Fruit fly (Drosophila melanogaster) whole organism, wandering third instar larva: ENCODE results near the gene CG31780.

Experiments used
- Abd-B ChIP-seq: fragments of >200 bp; optimal IDR thresholded peaks from 2 replicates; lab custom pipeline; 2017; ENCODE audit warnings: missing biosample characterization, missing genetic modification characterization
- CG32264 ChIP-seq: fragments of 200-800 bp; sonication (Bioruptor generic); optimal IDR thresholded peaks from 2 replicates; lab custom pipeline; 2016; ENCODE audit warnings: missing biosample characterization, missing genetic modification characterization
- CG9705 ChIP-seq: fragments of 200-800 bp; sonication (Bioruptor generic); optimal IDR thresholded peaks from 2 replicates; lab custom pipeline; 2018; ENCODE audit warnings: missing biosample characterization, mild to moderate bottlenecking, missing genetic modification characterization
- CrebA ChIP-seq: fragments of 200-800 bp; sonication (Bioruptor generic); optimal IDR thresholded peaks from 2 replicates; lab custom pipeline; 2016; ENCODE audit warnings: missing biosample characterization, mild to moderate bottlenecking, missing genetic modification characterization, borderline replicate concordance
- Dfd ChIP-seq: fragments of >200 bp; optimal IDR thresholded peaks from 2 replicates; lab custom pipeline; 2017; ENCODE audit warnings: missing biosample characterization, missing genetic modification characterization
- Dif ChIP-seq: fragments of 200-275, 200-300 bp; sonication (Bioruptor generic); optimal IDR thresholded peaks from 2 replicates; lab custom pipeline; 2018; ENCODE audit warnings: missing biosample characterization, missing genetic modification characterization; ENCODE audit not compliant: partially characterized antibody
- GATAd ChIP-seq: sonication (Bioruptor generic); optimal IDR thresholded peaks from 2 replicates; lab custom pipeline; 2016; ENCODE audit warnings: missing biosample characterization, missing genetic modification characterization
- HLH106 ChIP-seq: fragments of 200-800 bp; optimal IDR thresholded peaks from 3 replicates; lab custom pipeline; 2019; ENCODE audit warnings: missing biosample characterization, mild to moderate bottlenecking, missing genetic modification characterization, moderate library complexity
- Hnf4 ChIP-seq: fragments of 200-800 bp; sonication (Bioruptor generic); optimal IDR thresholded peaks from 2 replicates; lab custom pipeline; 2016; ENCODE audit warnings: missing biosample characterization, mild to moderate bottlenecking, missing genetic modification characterization
- Hr78 ChIP-seq: fragments of >200 bp; optimal IDR thresholded peaks from 2 replicates; lab custom pipeline; 2017; ENCODE audit warnings: missing biosample characterization, missing genetic modification characterization
- Hr83 ChIP-seq: fragments of 200-300 bp; sonication (Bioruptor generic); optimal IDR thresholded peaks from 2 replicates; lab custom pipeline; 2016; ENCODE audit warnings: missing biosample characterization, mild to moderate bottlenecking, missing genetic modification characterization, moderate library complexity; ENCODE audit not compliant: poor library complexity, severe bottlenecking
- Jra ChIP-seq: sonication (Bioruptor generic); optimal IDR thresholded peaks from 2 replicates; lab custom pipeline; 2016; ENCODE audit warnings: missing biosample characterization, missing genetic modification characterization
- Mio ChIP-seq: sonication (Bioruptor generic); optimal IDR thresholded peaks from 2 replicates; lab custom pipeline; 2016; ENCODE audit warnings: missing biosample characterization, missing genetic modification characterization
- Myc ChIP-seq: fragments of >200 bp; optimal IDR thresholded peaks from 2 replicates; lab custom pipeline; 2017
- N ChIP-seq: fragments of >200 bp; optimal IDR thresholded peaks from 2 replicates; lab custom pipeline; 2018; ENCODE audit warnings: missing biosample characterization, missing external identifiers, missing genetic modification characterization
- OdsH ChIP-seq: fragments of 200-800 bp; sonication (Bioruptor generic); optimal IDR thresholded peaks from 2 replicates; lab custom pipeline; 2016; ENCODE audit warnings: missing biosample characterization, mild to moderate bottlenecking, missing genetic modification characterization
- Rel ChIP-seq, 2 experiments: fragments of 200-800 bp; sonication (Bioruptor generic) in 1 of 2; optimal IDR thresholded peaks; 2 replicates in 1 of 2; 3 replicates in 1 of 2; lab custom pipeline; 2016 to 2019; ENCODE audit warnings: mild to moderate bottlenecking in 2 of 2, missing biosample characterization in 2 of 2, missing genetic modification characterization in 2 of 2, moderate library complexity in 1 of 2
- Sp1 ChIP-seq: fragments of 200-800 bp; sonication (Bioruptor generic); optimal IDR thresholded peaks from 3 replicates; lab custom pipeline; 2019; ENCODE audit warnings: missing biosample characterization, mild to moderate bottlenecking, missing genetic modification characterization, moderate library complexity
- Vsx2 ChIP-seq: fragments of 200-300, 225-300 bp; sonication (Bioruptor generic); optimal IDR thresholded peaks from 2 replicates; lab custom pipeline; 2018; ENCODE audit warnings: missing biosample characterization, missing genetic modification characterization; ENCODE audit not compliant: partially characterized antibody
- br ChIP-seq: fragments of 200-800 bp; sonication (Bioruptor generic); optimal IDR thresholded peaks from 2 replicates; lab custom pipeline; 2016; ENCODE audit warnings: missing biosample characterization, missing genetic modification characterization
- brk ChIP-seq: fragments of 200-800 bp; sonication (Bioruptor generic); optimal IDR thresholded peaks from 2 replicates; lab custom pipeline; 2016; ENCODE audit warnings: missing biosample characterization, mild to moderate bottlenecking, missing genetic modification characterization
- dl ChIP-seq, 2 experiments: fragments of 175-275, 200-275 bp in 1 of 2; fragments of 200-275 bp in 1 of 2; sonication (Bioruptor generic); optimal IDR thresholded peaks; lab custom pipeline; 2018; ENCODE audit warnings: mild to moderate bottlenecking in 2 of 2, missing biosample characterization in 2 of 2, missing genetic modification characterization in 2 of 2, moderate library complexity in 2 of 2; ENCODE audit not compliant: partially characterized antibody in 2 of 2, insufficient read depth in 1 of 2
- dmrt93B ChIP-seq: fragments of 200-800 bp; sonication (Bioruptor generic); optimal IDR thresholded peaks from 2 replicates; lab custom pipeline; 2018; ENCODE audit warnings: missing biosample characterization, mild to moderate bottlenecking, missing genetic modification characterization
- dsf ChIP-seq: sonication (Bioruptor generic); optimal IDR thresholded peaks from 2 replicates; lab custom pipeline; 2016; ENCODE audit warnings: missing biosample characterization, missing genetic modification characterization, borderline replicate concordance
- ey ChIP-seq: fragments of 200-800 bp; sonication (Bioruptor generic); optimal IDR thresholded peaks from 2 replicates; lab custom pipeline; 2016; ENCODE audit warnings: missing biosample characterization, missing genetic modification characterization
- foxo ChIP-seq, 2 experiments: fragments of 200-800 bp; sonication (Bioruptor generic); optimal IDR thresholded peaks; 2 replicates in 1 of 2; 3 replicates in 1 of 2; lab custom pipeline; 2016 to 2017; ENCODE audit warnings: missing biosample characterization in 2 of 2, missing genetic modification characterization in 2 of 2
- fru ChIP-seq: fragments of 200-800 bp; sonication (Bioruptor generic); optimal IDR thresholded peaks from 3 replicates; lab custom pipeline; 2016; ENCODE audit warnings: missing biosample characterization, mild to moderate bottlenecking, missing genetic modification characterization
- h ChIP-seq: fragments of 200-800 bp; sonication (Bioruptor generic); optimal IDR thresholded peaks from 3 replicates; lab custom pipeline; 2016; ENCODE audit warnings: missing biosample characterization, mild to moderate bottlenecking, missing genetic modification characterization
- jim ChIP-seq: fragments of 175-275, 200-325 bp; sonication (Bioruptor generic); optimal IDR thresholded peaks from 2 replicates; lab custom pipeline; 2016; ENCODE audit warnings: missing biosample characterization, mild to moderate bottlenecking, missing genetic modification characterization
- lola ChIP-seq: fragments of >200 bp; optimal IDR thresholded peaks from 2 replicates; lab custom pipeline; 2017; ENCODE audit warnings: missing biosample characterization, missing genetic modification characterization
- pan ChIP-seq: fragments of >200 bp; optimal IDR thresholded peaks from 2 replicates; lab custom pipeline; 2017
- psq ChIP-seq: fragments of 200-800 bp; sonication (Bioruptor generic); optimal IDR thresholded peaks from 3 replicates; lab custom pipeline; 2017; ENCODE audit warnings: missing biosample characterization, mild to moderate bottlenecking, missing genetic modification characterization, moderate library complexity
- rgr ChIP-seq: fragments of 200-800 bp; sonication (Bioruptor generic); optimal IDR thresholded peaks from 3 replicates; lab custom pipeline; 2016; ENCODE audit warnings: missing biosample characterization, mild to moderate bottlenecking, missing genetic modification characterization
- sage ChIP-seq: fragments of 200-800 bp; sonication (Bioruptor generic); optimal IDR thresholded peaks from 2 replicates; lab custom pipeline; 2016; ENCODE audit warnings: missing biosample characterization, mild to moderate bottlenecking, missing genetic modification characterization
- sv ChIP-seq: fragments of 200-800 bp; sonication (Bioruptor generic); optimal IDR thresholded peaks from 3 replicates; lab custom pipeline; 2016; ENCODE audit warnings: missing biosample characterization, missing genetic modification characterization
- tai ChIP-seq: sonication (Bioruptor generic); optimal IDR thresholded peaks from 2 replicates; lab custom pipeline; 2016; ENCODE audit warnings: missing biosample characterization, missing genetic modification characterization
- usp ChIP-seq: fragments of >200 bp; optimal IDR thresholded peaks from 2 replicates; lab custom pipeline; 2017; ENCODE audit warnings: missing biosample characterization, missing genetic modification characterization
- woc ChIP-seq: sonication (Bioruptor generic); optimal IDR thresholded peaks from 2 replicates; lab custom pipeline; 2016; ENCODE audit warnings: missing biosample characterization, mild to moderate bottlenecking, missing genetic modification characterization

The CG31780 gene

dm6 chr2L:15743578-15743977 is 47.7 kb downstream of the CG31780 start:
- no peak for TF ChIP-seq Hr78 (GFP tag; lab: Kevin White, UChicago)
- no peak for TF ChIP-seq Vsx2 (GFP tag; lab: Kevin White, UChicago)
- no peak for TF ChIP-seq sage (GFP tag; lab: Kevin White, UChicago)
- TF ChIP-seq dl (GFP tag; optimal IDR thresholded peaks at IDR 0.05; lab: Kevin White, UChicago; ENCODE audit: insufficient read depth in 1 of 2, partially characterized antibody in 2 of 2), result no peak
- TF ChIP-seq rgr, result peak; percentile 91
- TF ChIP-seq brk, result peak; percentile 66
- peak; percentile 1 for TF ChIP-seq dsf (GFP tag; lab: Kevin White, UChicago)
- TF ChIP-seq Sp1 (GFP tag; lab: Kevin White, UChicago), result peak; percentile 96
- peak; percentile 96 for TF ChIP-seq fru
- TF ChIP-seq foxo (GFP tag; optimal IDR thresholded peaks at IDR 0.05; lab: Kevin White, UChicago), result peak in 1 of 2 experiments; percentile 94
- TF ChIP-seq OdsH (GFP tag; lab: Kevin White, UChicago), result peak; percentile 94
- no peak for TF ChIP-seq jim (GFP tag; lab: Kevin White, UChicago)
- no peak for TF ChIP-seq sv (GFP tag; lab: Kevin White, UChicago)
- TF ChIP-seq N (GFP tag; lab: Kevin White, UChicago), result no peak
- TF ChIP-seq CG32264 (GFP tag; lab: Kevin White, UChicago), result no peak
- TF ChIP-seq CG9705 (GFP tag; lab: Kevin White, UChicago), result no peak
- peak; percentile 85 for TF ChIP-seq woc (GFP tag; lab: Kevin White, UChicago)
- no peak for TF ChIP-seq Dif (GFP tag; lab: Kevin White, UChicago)
- TF ChIP-seq CrebA, result peak; percentile 23
- TF ChIP-seq Myc (lab: Kevin White, UChicago), result no peak
- no peak for TF ChIP-seq Hr83
- TF ChIP-seq pan, result no peak
- no peak for TF ChIP-seq lola (GFP tag; lab: Kevin White, UChicago)
- TF ChIP-seq br, result peak; percentile 96
- no peak for TF ChIP-seq Dfd (GFP tag; lab: Kevin White, UChicago)
- no peak for TF ChIP-seq usp (GFP tag; lab: Kevin White, UChicago)
- TF ChIP-seq ey (GFP tag; lab: Kevin White, UChicago), result peak; percentile 95
- no peak for TF ChIP-seq Abd-B (GFP tag; lab: Kevin White, UChicago)
- peak; percentile 6 for TF ChIP-seq dmrt93B
- TF ChIP-seq GATAd (GFP tag; lab: Kevin White, UChicago), result no peak
- TF ChIP-seq Mio (GFP tag; lab: Kevin White, UChicago), result peak; percentile 46
- TF ChIP-seq HLH106 (tag; lab: Kevin White, UChicago), result peak; percentile 35
- TF ChIP-seq Rel (GFP tag; optimal IDR thresholded peaks at IDR 0.05; lab: Kevin White, UChicago), result no peak
- peak; percentile 16 for TF ChIP-seq Rel (tag; optimal IDR thresholded peaks at IDR 0.05; lab: Kevin White, UChicago)
- TF ChIP-seq tai (GFP tag; lab: Kevin White, UChicago), result peak; percentile 83
- TF ChIP-seq Jra, result peak; percentile 86
- TF ChIP-seq psq (GFP tag; lab: Kevin White, UChicago), result peak; percentile 94
- TF ChIP-seq Hnf4 (GFP tag; lab: Kevin White, UChicago), result peak; percentile 87
- peak; percentile 53 for TF ChIP-seq h (GFP tag; lab: Kevin White, UChicago)
- TF ChIP-seq, all 38 proteins: peak for 20

dm6 chr2L:15745036-15745854 is 49.4 kb downstream of the CG31780 start:
- TF ChIP-seq pan, result no peak
- peak; percentile 75 for TF ChIP-seq Dif (GFP tag; lab: Kevin White, UChicago)
- TF ChIP-seq h (GFP tag; lab: Kevin White, UChicago), result no peak
- TF ChIP-seq sage (GFP tag; lab: Kevin White, UChicago), result no peak
- peak; percentile 97 for TF ChIP-seq psq (GFP tag; lab: Kevin White, UChicago)
- TF ChIP-seq brk, result peak; percentile 2
- no peak for TF ChIP-seq Abd-B (GFP tag; lab: Kevin White, UChicago)
- peak; percentile 76 to 79 for TF ChIP-seq dl (GFP tag; optimal IDR thresholded peaks at IDR 0.05; lab: Kevin White, UChicago; ENCODE audit: insufficient read depth in 1 of 2, partially characterized antibody in 2 of 2)
- TF ChIP-seq sv (GFP tag; lab: Kevin White, UChicago), result no peak
- TF ChIP-seq HLH106 (tag; lab: Kevin White, UChicago), result no peak
- no peak for TF ChIP-seq OdsH (GFP tag; lab: Kevin White, UChicago)
- TF ChIP-seq CrebA, result no peak
- no peak for TF ChIP-seq jim (GFP tag; lab: Kevin White, UChicago)
- TF ChIP-seq rgr, result no peak
- no peak for TF ChIP-seq Myc (lab: Kevin White, UChicago)
- no peak for TF ChIP-seq tai (GFP tag; lab: Kevin White, UChicago)
- no peak for TF ChIP-seq dsf (GFP tag; lab: Kevin White, UChicago)
- no peak for TF ChIP-seq foxo (GFP tag; optimal IDR thresholded peaks at IDR 0.05; lab: Kevin White, UChicago)
- TF ChIP-seq CG32264 (GFP tag; lab: Kevin White, UChicago), result no peak
- TF ChIP-seq CG9705 (GFP tag; lab: Kevin White, UChicago), result no peak
- no peak for TF ChIP-seq Jra
- TF ChIP-seq Hnf4 (GFP tag; lab: Kevin White, UChicago), result no peak
- no peak for TF ChIP-seq woc (GFP tag; lab: Kevin White, UChicago)
- TF ChIP-seq Dfd (GFP tag; lab: Kevin White, UChicago), result no peak
- TF ChIP-seq N (GFP tag; lab: Kevin White, UChicago), result no peak
- no peak for TF ChIP-seq fru
